Worm (Caenorhabditis elegans): ENCODE data around the gene F16B12.7.

- no peak for TF ChIP-seq pqm-1 (tag; optimal IDR thresholded peaks at IDR 0.05)
- TF ChIP-seq ama-1 (optimal IDR thresholded peaks at IDR 0.05), result no peak
- no peak for TF ChIP-seq ceh-88 (GFP tag; IDR thresholded peaks at IDR 0.05)
- TF ChIP-seq nhr-28 (tag; optimal IDR thresholded peaks at IDR 0.05), result no peak
- no peak for TF ChIP-seq mdl-1 (tag; optimal IDR thresholded peaks at IDR 0.05)
- no peak for TF ChIP-seq nhr-76 (tag; optimal IDR thresholded peaks at IDR 0.05)
- no peak for TF ChIP-seq zag-1 (tag; optimal IDR thresholded peaks at IDR 0.05)
- no peak for TF ChIP-seq ets-5 (GFP tag; IDR thresholded peaks at IDR 0.05)
- peak; percentile 20 for TF ChIP-seq fkh-8 (tag; optimal IDR thresholded peaks at IDR 0.05)
- TF ChIP-seq ztf-4 (tag; optimal IDR thresholded peaks at IDR 0.05), result no peak
- peak; percentile 8 for TF ChIP-seq skn-1 (tag; optimal IDR thresholded peaks at IDR 0.05)
- TF ChIP-seq nhr-12 (tag; optimal IDR thresholded peaks at IDR 0.05), result no peak
- no peak for TF ChIP-seq unc-62 (GFP tag; optimal IDR thresholded peaks at IDR 0.05)
- peak in 1 of 3 experiments; percentile 25 for TF ChIP-seq ceh-82 (tag; optimal IDR thresholded peaks at IDR 0.05)
These were observed 19.1 kb downstream of the F16B12.7 start, which contains the start of gene F28H6.4 for ce11 chrX:14127291-14127922.

Data from whole organism, L1 larva.